Fruit fly (Drosophila melanogaster) Kc167 (cell line): ENCODE results near the gene bnb.

Experiments
- Myc ChIP-seq: fragments of >200 bp; optimal IDR thresholded peaks from 2 replicates; lab custom pipeline; 2017; ENCODE audit warnings: missing external identifiers
- Sin3A ChIP-seq: fragments of >200 bp; optimal IDR thresholded peaks from 2 replicates; lab custom pipeline; 2018; ENCODE audit warnings: missing external identifiers
- h ChIP-seq: fragments of >200 bp; optimal IDR thresholded peaks from 3 replicates; lab custom pipeline; 2018; ENCODE audit warnings: missing external identifiers
- insv ChIP-seq: fragments of >200 bp; optimal IDR thresholded peaks from 3 replicates; lab custom pipeline; 2018; ENCODE audit warnings: missing external identifiers
- psq ChIP-seq: fragments of >200 bp; optimal IDR thresholded peaks from 2 replicates; lab custom pipeline; 2017; ENCODE audit warnings: missing external identifiers
- ttk ChIP-seq: sonication (Bioruptor generic); optimal IDR thresholded peaks from 2 replicates; lab custom pipeline; 2017; ENCODE audit warnings: missing external identifiers

The bnb gene

dm6 chrX:18814944-18815343 is 17.5 kb upstream of the bnb start:
- no peak for TF ChIP-seq insv (lab: Kevin White, UChicago)
- no peak for TF ChIP-seq ttk (lab: Kevin White, UChicago)
- no peak for TF ChIP-seq Myc (lab: Kevin White, UChicago)
- TF ChIP-seq psq (lab: Kevin White, UChicago) = no peak
- no peak for TF ChIP-seq h
- no peak for TF ChIP-seq Sin3A (lab: Kevin White, UChicago)

dm6 chrX:18814373-18814772 is 16.9 kb upstream of the bnb start:
- TF ChIP-seq ttk (lab: Kevin White, UChicago) (no peak), psq (lab: Kevin White, UChicago) (no peak), Sin3A (lab: Kevin White, UChicago) (no peak), Myc (lab: Kevin White, UChicago) (no peak), insv (lab: Kevin White, UChicago) (no peak), h (no peak)

dm6 chrX:18813049-18813448 is 15.6 kb upstream of the bnb start, which contains the start of gene CG42450:
Gene CG42450, plus strand, starts transcription at chrX:18813297.
- TF ChIP-seq h (no peak), Sin3A (lab: Kevin White, UChicago) (no peak), ttk (lab: Kevin White, UChicago) (no peak), Myc (lab: Kevin White, UChicago) (no peak), insv (lab: Kevin White, UChicago) (no peak), psq (lab: Kevin White, UChicago) (no peak)

dm6 chrX:18812111-18812510 is 14.6 kb upstream of the bnb start:
- TF ChIP-seq Sin3A (lab: Kevin White, UChicago) = no peak
- TF ChIP-seq Myc (lab: Kevin White, UChicago) = no peak
- TF ChIP-seq insv (lab: Kevin White, UChicago) = no peak
- no peak for TF ChIP-seq psq (lab: Kevin White, UChicago)

- TF ChIP-seq psq (lab: Kevin White, UChicago) (no peak), Myc (lab: Kevin White, UChicago) (no peak), h (no peak), Sin3A (lab: Kevin White, UChicago) (no peak), insv (lab: Kevin White, UChicago) (no peak), ttk (lab: Kevin White, UChicago) (no peak)
Measured at dm6 chrX:18806365-18806764, 8.9 kb upstream of the bnb start, which contains the start of gene CG7058. Gene CG7058, plus strand, starts transcription at chrX:18806694.

- TF ChIP-seq insv (lab: Kevin White, UChicago) (no peak), psq (lab: Kevin White, UChicago) (no peak), h (no peak)
Measured at dm6 chrX:18805036-18805435, 7.5 kb upstream of the bnb start.

- TF ChIP-seq psq (lab: Kevin White, UChicago) = no peak
- no peak for TF ChIP-seq ttk (lab: Kevin White, UChicago)
- TF ChIP-seq Sin3A (lab: Kevin White, UChicago) = no peak
- no peak for TF ChIP-seq h
- no peak for TF ChIP-seq insv (lab: Kevin White, UChicago)
- no peak for TF ChIP-seq Myc (lab: Kevin White, UChicago)
Measured at dm6 chrX:18801293-18801692, 3.8 kb upstream of the bnb start.

dm6 chrX:18800167-18800566 is 2.7 kb upstream of the bnb start:
- no peak for TF ChIP-seq insv (lab: Kevin White, UChicago)
- no peak for TF ChIP-seq Sin3A (lab: Kevin White, UChicago)

dm6 chrX:18799307-18799855 is 1.9 kb upstream of the bnb start:
- TF ChIP-seq psq (lab: Kevin White, UChicago) (no peak), insv (lab: Kevin White, UChicago) (no peak), Sin3A (lab: Kevin White, UChicago) (no peak), ttk (lab: Kevin White, UChicago) (no peak), h (no peak)

- TF ChIP-seq ttk (lab: Kevin White, UChicago) (no peak), Myc (lab: Kevin White, UChicago) (no peak), Sin3A (lab: Kevin White, UChicago) (no peak), insv (lab: Kevin White, UChicago) (no peak), psq (lab: Kevin White, UChicago) (no peak), h (no peak)
Measured at dm6 chrX:18791368-18791767, 6.1 kb downstream of the bnb start, which contains the start of gene Atg101. Gene Atg101, plus strand, starts transcription at chrX:18791668.

- TF ChIP-seq psq (lab: Kevin White, UChicago) (no peak), h (peak; percentile 63), Myc (lab: Kevin White, UChicago) (no peak), insv (lab: Kevin White, UChicago) (no peak), Sin3A (lab: Kevin White, UChicago) (no peak)
Measured at dm6 chrX:18789353-18790210, 7.9 kb downstream of the bnb start.

- TF ChIP-seq psq (lab: Kevin White, UChicago) (no peak), Sin3A (lab: Kevin White, UChicago) (no peak), Myc (lab: Kevin White, UChicago) (no peak), insv (lab: Kevin White, UChicago) (no peak), h (no peak), ttk (lab: Kevin White, UChicago) (no peak)
Measured at dm6 chrX:18788143-18788745, 9.2 kb downstream of the bnb start, which contains the start of the genes CG6961 and S6KL. Gene CG6961, minus strand, starts transcription at chrX:18788210. Gene S6KL, plus strand, starts transcription at chrX:18788464.
